Worm (Caenorhabditis elegans) whole organism, young adult: Measurements from ENCODE around the gene B0495.7.

Source experiments
- B0261.1 ChIP-seq: sonication (generic microtip); optimal IDR thresholded peaks from 2 replicates; lab custom pipeline; 2016; ENCODE audit warnings: mild to moderate bottlenecking, missing genetic modification characterization, moderate library complexity, missing compliant biosample characterization
- F22D6.2 ChIP-seq: sonication (generic microtip); optimal IDR thresholded peaks from 2 replicates; lab custom pipeline; 2016; ENCODE audit warnings: mild to moderate bottlenecking, missing genetic modification characterization, missing compliant biosample characterization
- F33H1.4 ChIP-seq: fragments of 200-800 bp; sonication (Bioruptor generic); IDR thresholded peaks from 2 replicates; pipeline ENCODE4 v1.3.6; 2022; ENCODE audit warnings: missing genetic modification reagents, missing genetic modification characterization, missing compliant biosample characterization
- Y53G8AR.9 ChIP-seq: fragments of 200-800 bp; sonication (Bioruptor generic); conservative IDR thresholded peaks from 2 replicates; pipeline ENCODE4 v1.3.6; 2022; ENCODE audit warnings: missing genetic modification reagents, missing genetic modification characterization, missing compliant biosample characterization
- let-607 ChIP-seq, 2 experiments: fragments of 200-800 bp in 1 of 2; sonication (Bioruptor generic) in 1 of 2; sonication (generic microtip) in 1 of 2; optimal IDR thresholded peaks; 2 replicates each; lab custom pipeline; 2016 to 2018; ENCODE audit warnings: mild to moderate bottlenecking in 2 of 2, missing compliant biosample characterization in 2 of 2, missing genetic modification characterization in 2 of 2, moderate library complexity in 2 of 2, missing genotype in 1 of 2
- pha-4 ChIP-seq: fragments of 150-350 bp; sonication (generic microtip); optimal IDR thresholded peaks from 2 replicates; lab custom pipeline; 2014; ENCODE audit warnings: missing biosample characterization, missing genetic modification reagents, missing genetic modification characterization
- snpc-4 ChIP-seq, 5 experiments: fragments of 150-350 bp in 1 of 5; sonication (generic microtip) in 4 of 5; optimal IDR thresholded peaks; 2 replicates each; lab custom pipeline; 2014 to 2018; ENCODE audit warnings: missing genetic modification characterization in 5 of 5, missing biosample characterization in 3 of 5, antibody characterized with exemption in 2 of 5, mild to moderate bottlenecking in 2 of 5, missing compliant biosample characterization in 2 of 5, missing genotype in 2 of 5, moderate library complexity in 2 of 5, missing genetic modification reagents in 1 of 5
- ztf-22 ChIP-seq: fragments of 200-800 bp; sonication (Bioruptor generic); optimal IDR thresholded peaks from 2 replicates; lab custom pipeline; 2018; ENCODE audit warnings: mild to moderate bottlenecking, missing genetic modification characterization, moderate library complexity, missing compliant biosample characterization
- ztf-25 ChIP-seq: fragments of 200-800 bp; sonication (Bioruptor generic); IDR thresholded peaks from 2 replicates; pipeline ENCODE4 v1.3.6; 2022; ENCODE audit warnings: missing genetic modification reagents, missing genetic modification characterization, missing compliant biosample characterization

DNA sequence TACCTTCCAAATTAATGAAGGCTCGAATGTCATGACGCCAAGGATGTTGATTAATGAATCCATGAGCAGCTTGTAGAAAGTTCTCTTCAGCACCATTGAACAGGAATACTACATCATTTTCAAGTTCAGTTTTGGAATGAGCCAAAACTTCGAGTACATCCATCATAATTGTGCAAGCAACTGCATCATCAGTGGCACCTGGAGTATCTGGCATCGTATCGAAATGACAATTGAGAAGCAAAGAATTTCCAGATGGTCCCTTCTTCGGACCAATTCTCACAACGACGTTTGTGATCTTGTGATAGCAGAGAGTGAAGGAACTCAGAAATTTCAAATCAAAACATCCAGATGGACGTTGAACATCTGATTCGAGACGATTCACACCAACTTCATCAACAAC, 646 bp downstream of the B0495.7 start:
- no peak for TF ChIP-seq pha-4 (tag; lab: Kevin White, UChicago)
- no peak for TF ChIP-seq ztf-22 (GFP tag; lab: Kevin White, UChicago)
- no peak for TF ChIP-seq ztf-25
- TF ChIP-seq Y53G8AR.9 (GFP tag; lab: Robert Waterston, UW), result no peak
- TF ChIP-seq let-607 (tag; optimal IDR thresholded peaks at IDR 0.05; lab: Kevin White, UChicago), result no peak
- TF ChIP-seq F33H1.4 (GFP tag; lab: Robert Waterston, UW), result no peak
- TF ChIP-seq B0261.1 (tag; lab: Kevin White, UChicago), result no peak
- TF ChIP-seq snpc-4 (GFP tag; optimal IDR thresholded peaks at IDR 0.05; lab: Kevin White, UChicago), result no peak
- TF ChIP-seq snpc-4 (tag; optimal IDR thresholded peaks at IDR 0.05; lab: Kevin White, UChicago), result no peak
- TF ChIP-seq F22D6.2, result no peak
